Worm (Caenorhabditis elegans) whole organism, young adult: ENCODE data around the gene C14A4.6.
A peak's percentile ranks its signal among the peaks of the same experiment; 100 is the strongest.

Source experiments
- B0035.1 ChIP-seq: sonication (generic microtip); optimal IDR thresholded peaks from 2 replicates; lab custom pipeline; 2016; ENCODE audit warnings: missing genetic modification characterization, mild to moderate bottlenecking, missing compliant biosample characterization, missing genotype, missing genetic modification reagents
- B0261.1 ChIP-seq: sonication (generic microtip); optimal IDR thresholded peaks from 2 replicates; lab custom pipeline; 2016; ENCODE audit warnings: mild to moderate bottlenecking, missing genetic modification characterization, moderate library complexity, missing compliant biosample characterization
- C17E4.6 ChIP-seq: fragments of 200-800 bp; sonication (Bioruptor generic); IDR thresholded peaks from 2 replicates; pipeline ENCODE4 v1.3.6; 2022; ENCODE audit warnings: missing genetic modification reagents, missing genetic modification characterization, missing compliant biosample characterization
- F10E7.11 ChIP-seq: sonication (generic microtip); optimal IDR thresholded peaks from 2 replicates; lab custom pipeline; 2017; ENCODE audit warnings: mild to moderate bottlenecking, missing genetic modification characterization, moderate library complexity, missing compliant biosample characterization
- F39B2.1 ChIP-seq: fragments of 200-800 bp; sonication (Bioruptor generic); IDR thresholded peaks from 2 replicates; pipeline ENCODE4 v1.3.6; 2022; ENCODE audit warnings: missing genetic modification reagents, missing genetic modification characterization, missing compliant biosample characterization
- Y56A3A.18 ChIP-seq: fragments of 200-800 bp; sonication (Bioruptor generic); IDR thresholded peaks from 2 replicates; pipeline ENCODE4 v1.3.6; 2022; ENCODE audit warnings: missing genetic modification reagents, missing genetic modification characterization, missing compliant biosample characterization
- Y95B8A.8 ChIP-seq: fragments of 200-800 bp; sonication (Bioruptor generic); IDR thresholded peaks from 2 replicates; pipeline ENCODE4 v1.3.6; 2022; ENCODE audit warnings: missing genetic modification reagents, missing genetic modification characterization, missing compliant biosample characterization
- aptf-2 ChIP-seq: fragments of 200-800 bp; sonication (Bioruptor generic); conservative IDR thresholded peaks from 2 replicates; pipeline ENCODE4 v1.3.6; 2022; ENCODE audit warnings: missing genetic modification reagents, missing genetic modification characterization, missing compliant biosample characterization
- atf-7 ChIP-seq: sonication (generic microtip); optimal IDR thresholded peaks from 2 replicates; lab custom pipeline; 2017; ENCODE audit warnings: mild to moderate bottlenecking, missing genetic modification characterization, missing compliant biosample characterization
- athp-1 ChIP-seq: sonication (generic microtip); optimal IDR thresholded peaks from 2 replicates; lab custom pipeline; 2017; ENCODE audit warnings: mild to moderate bottlenecking, missing genetic modification characterization, missing compliant biosample characterization
- cebp-1 ChIP-seq, 2 experiments: fragments of 200-800 bp in 1 of 2; sonication (Bioruptor generic) in 1 of 2; sonication (generic microtip) in 1 of 2; IDR thresholded peaks in 1 of 2; optimal IDR thresholded peaks in 1 of 2; 2 replicates each; pipeline versions ENCODE4 v1.3.6 to Lab custom; 2017 to 2022; ENCODE audit warnings: missing compliant biosample characterization in 2 of 2, missing genetic modification characterization in 2 of 2, mild to moderate bottlenecking in 1 of 2, missing genetic modification reagents in 1 of 2, moderate library complexity in 1 of 2
- ceh-27 ChIP-seq: fragments of 200-800 bp; sonication (Bioruptor generic); optimal IDR thresholded peaks from 2 replicates; lab custom pipeline; 2018; ENCODE audit warnings: mild to moderate bottlenecking, missing genetic modification characterization, moderate library complexity, missing compliant biosample characterization
- ceh-91 ChIP-seq: fragments of 200-800 bp; sonication (Bioruptor generic); IDR thresholded peaks from 2 replicates; pipeline ENCODE4 v1.3.6; 2022; ENCODE audit warnings: missing genetic modification reagents, missing genetic modification characterization, missing compliant biosample characterization
- dox-1 ChIP-seq: fragments of 200-800 bp; sonication (Bioruptor generic); IDR thresholded peaks from 2 replicates; pipeline ENCODE4 v1.3.6; 2022; ENCODE audit warnings: missing genetic modification reagents, missing genetic modification characterization, missing compliant biosample characterization
- dpff-1 ChIP-seq: sonication (generic microtip); optimal IDR thresholded peaks from 2 replicates; lab custom pipeline; 2017; ENCODE audit warnings: mild to moderate bottlenecking, missing genetic modification characterization, missing compliant biosample characterization
- egl-18 ChIP-seq: fragments of 200-800 bp; sonication (Bioruptor generic); IDR thresholded peaks from 2 replicates; pipeline ENCODE4 v1.3.6; 2022; ENCODE audit warnings: missing genetic modification reagents, missing genetic modification characterization, missing compliant biosample characterization
- egl-44 ChIP-seq: fragments of 200-800 bp; sonication (Bioruptor generic); IDR thresholded peaks from 2 replicates; pipeline ENCODE4 v1.3.6; 2022; ENCODE audit warnings: missing genetic modification reagents, missing genetic modification characterization, missing compliant biosample characterization
- him-1 ChIP-seq: sonication (generic microtip); optimal IDR thresholded peaks from 2 replicates; lab custom pipeline; 2016; ENCODE audit warnings: missing genotype, missing genetic modification reagents, missing genetic modification characterization, missing compliant biosample characterization
- hmg-20 ChIP-seq: fragments of 200-800 bp; sonication (Bioruptor generic); IDR thresholded peaks from 2 replicates; pipeline ENCODE4 v1.3.6; 2022; ENCODE audit warnings: missing genetic modification reagents, missing genetic modification characterization, missing compliant biosample characterization
- let-526 ChIP-seq: fragments of 200-800 bp; sonication (Bioruptor generic); IDR thresholded peaks from 2 replicates; pipeline ENCODE4 v1.3.6; 2022; ENCODE audit warnings: missing genetic modification reagents, missing genetic modification characterization, missing compliant biosample characterization
- lin-26 ChIP-seq: fragments of 200-800 bp; sonication (Bioruptor generic); IDR thresholded peaks from 2 replicates; pipeline ENCODE4 v1.3.6; 2022; ENCODE audit warnings: missing genetic modification reagents, missing genetic modification characterization, missing compliant biosample characterization
- lin-40 ChIP-seq: sonication (generic microtip); optimal IDR thresholded peaks from 2 replicates; lab custom pipeline; 2016; ENCODE audit warnings: missing genetic modification characterization, mild to moderate bottlenecking, missing compliant biosample characterization, missing genotype, missing genetic modification reagents
- lsy-27 ChIP-seq: sonication (generic microtip); optimal IDR thresholded peaks from 2 replicates; lab custom pipeline; 2017; ENCODE audit warnings: missing genetic modification characterization, mild to moderate bottlenecking, missing compliant biosample characterization, antibody characterized with exemption, missing genotype, borderline replicate concordance; ENCODE audit not compliant: insufficient read depth
- madf-10 ChIP-seq: sonication (generic microtip); optimal IDR thresholded peaks from 2 replicates; lab custom pipeline; 2016; ENCODE audit warnings: mild to moderate bottlenecking, missing genetic modification characterization, missing compliant biosample characterization
- madf-6 ChIP-seq: fragments of 200-800 bp; sonication (Bioruptor generic); IDR thresholded peaks from 2 replicates; pipeline ENCODE4 v1.3.6; 2022; ENCODE audit warnings: missing genetic modification reagents, missing genetic modification characterization, missing compliant biosample characterization
- mcd-1 ChIP-seq: fragments of 200-800 bp; sonication (Bioruptor generic); IDR thresholded peaks from 2 replicates; pipeline ENCODE4 v1.3.6; 2022; ENCODE audit warnings: missing genetic modification reagents, missing genetic modification characterization, missing compliant biosample characterization
- mxl-1 ChIP-seq: sonication (generic microtip); optimal IDR thresholded peaks from 2 replicates; lab custom pipeline; 2016; ENCODE audit warnings: missing genetic modification characterization, missing compliant biosample characterization
- nhr-27 ChIP-seq: fragments of 200-800 bp; sonication (Bioruptor generic); optimal IDR thresholded peaks from 2 replicates; lab custom pipeline; 2018; ENCODE audit warnings: mild to moderate bottlenecking, missing genetic modification characterization, moderate library complexity, missing compliant biosample characterization
- nhr-80 ChIP-seq: sonication (generic microtip); optimal IDR thresholded peaks from 2 replicates; lab custom pipeline; 2016; ENCODE audit warnings: missing genetic modification characterization, missing compliant biosample characterization
- pbrm-1 ChIP-seq: fragments of 200-800 bp; sonication (Bioruptor generic); IDR thresholded peaks from 2 replicates; pipeline ENCODE4 v1.3.6; 2022; ENCODE audit warnings: missing genetic modification reagents, missing genetic modification characterization, missing compliant biosample characterization
- repo-1 ChIP-seq: sonication (generic microtip); optimal IDR thresholded peaks from 2 replicates; lab custom pipeline; 2017; ENCODE audit warnings: mild to moderate bottlenecking, missing genetic modification characterization, missing compliant biosample characterization
- snpc-1.1 ChIP-seq: sonication (generic microtip); optimal IDR thresholded peaks from 2 replicates; lab custom pipeline; 2017; ENCODE audit warnings: missing genetic modification characterization, mild to moderate bottlenecking, missing compliant biosample characterization, antibody characterized with exemption, moderate library complexity, missing genotype, missing genetic modification reagents; ENCODE audit not compliant: insufficient read depth
- snpc-1.3 ChIP-seq: sonication (generic microtip); optimal IDR thresholded peaks from 2 replicates; lab custom pipeline; 2017; ENCODE audit warnings: missing genetic modification characterization, mild to moderate bottlenecking, missing compliant biosample characterization, antibody characterized with exemption, moderate library complexity, missing genotype, missing genetic modification reagents; ENCODE audit not compliant: insufficient read depth
- tbp1 ChIP-seq: fragments of 200-800 bp; sonication (Bioruptor generic); optimal IDR thresholded peaks from 2 replicates; lab custom pipeline; 2018; ENCODE audit warnings: mild to moderate bottlenecking, missing genetic modification characterization, missing compliant biosample characterization
- tlf-1 ChIP-seq: fragments of 200-800 bp; sonication (Bioruptor generic); optimal IDR thresholded peaks from 2 replicates; lab custom pipeline; 2018; ENCODE audit warnings: mild to moderate bottlenecking, missing genetic modification characterization, missing compliant biosample characterization
- unc-130 ChIP-seq: sonication (generic microtip); optimal IDR thresholded peaks from 2 replicates; lab custom pipeline; 2016; ENCODE audit warnings: missing genetic modification reagents, missing genetic modification characterization, missing compliant biosample characterization
- unc-62 ChIP-seq: fragments of 150-350 bp; optimal IDR thresholded peaks from 2 replicates; lab custom pipeline; 2014; ENCODE audit warnings: missing biosample characterization, missing genetic modification reagents, missing genetic modification characterization
- xnd-1 ChIP-seq: sonication (generic microtip); optimal IDR thresholded peaks from 2 replicates; lab custom pipeline; 2016; ENCODE audit warnings: missing genotype, missing genetic modification reagents, missing genetic modification characterization, missing compliant biosample characterization
- zfh-2 ChIP-seq: fragments of 200-800 bp; sonication (Bioruptor generic); conservative IDR thresholded peaks from 2 replicates; pipeline ENCODE4 v1.3.6; 2022; ENCODE audit warnings: missing genetic modification reagents, missing genetic modification characterization, missing compliant biosample characterization
- ztf-18 ChIP-seq: sonication (generic microtip); optimal IDR thresholded peaks from 2 replicates; lab custom pipeline; 2016; ENCODE audit warnings: missing genotype, mild to moderate bottlenecking, missing genetic modification characterization, missing compliant biosample characterization
- ztf-26 ChIP-seq: sonication (generic microtip); optimal IDR thresholded peaks from 2 replicates; lab custom pipeline; 2017; ENCODE audit warnings: missing genetic modification characterization, missing compliant biosample characterization
- ztf-28 ChIP-seq: fragments of 200-800 bp; sonication (Bioruptor generic); IDR thresholded peaks from 2 replicates; pipeline ENCODE4 v1.3.6; 2022; ENCODE audit warnings: missing genetic modification reagents, missing genetic modification characterization, missing compliant biosample characterization
- ztf-6 ChIP-seq: fragments of 200-800 bp; sonication (Bioruptor generic); IDR thresholded peaks from 2 replicates; pipeline ENCODE4 v1.3.6; 2022; ENCODE audit warnings: missing genetic modification reagents, missing genetic modification characterization, missing compliant biosample characterization

C14A4.6 gene

DNA sequence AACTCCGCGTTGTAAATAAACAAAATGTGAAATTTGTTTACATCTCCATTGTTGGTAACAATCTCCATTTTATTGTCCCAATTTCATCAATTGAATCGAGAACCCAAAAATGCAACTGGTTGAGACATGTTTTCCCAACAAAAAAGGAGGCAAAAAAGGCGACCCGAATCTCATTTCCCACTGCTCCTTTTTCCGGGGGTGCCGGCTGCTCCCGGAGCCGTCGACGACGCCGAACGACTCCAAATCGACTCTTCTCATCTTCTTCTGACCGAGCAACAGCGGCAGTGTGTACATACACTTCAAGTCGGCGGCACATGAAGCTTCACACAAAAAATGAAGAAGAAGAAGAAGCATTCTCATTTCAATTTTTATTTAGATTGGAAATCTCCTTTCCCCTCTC is 28.1 kb downstream of the C14A4.6 start:
- TF ChIP-seq zfh-2 (GFP tag; lab: Robert Waterston, UW), result peak; percentile 59
- no peak for TF ChIP-seq him-1 (tag; lab: Kevin White, UChicago)

DNA sequence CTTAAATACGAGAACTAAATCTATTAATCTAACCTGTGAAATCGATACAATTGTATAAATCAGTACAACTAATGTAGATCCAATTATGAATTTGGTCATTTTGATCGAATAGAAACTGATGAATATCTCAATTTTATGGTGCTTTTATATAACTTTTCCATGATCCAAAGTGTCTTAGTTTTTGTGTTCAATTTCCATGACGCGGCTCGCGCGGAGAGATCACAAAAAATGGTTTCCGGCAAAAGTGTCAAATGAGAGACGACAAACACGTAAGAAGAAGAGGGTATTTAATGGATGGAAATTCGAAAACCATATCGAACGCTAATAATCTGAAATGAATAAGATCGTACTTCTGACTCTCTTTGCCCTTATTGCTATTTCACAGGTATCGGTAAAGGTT is 30.0 kb downstream of the C14A4.6 start, which contains the start of the genes C06A1.6 and C06A1.7:
C06A1.6 (minus strand) TSS at position 101 of the 400 bp plus-strand sequence.
C06A1.7 (plus strand) TSS at position 314 of the 400 bp plus-strand sequence.
- no peak for TF ChIP-seq dpff-1
- TF ChIP-seq lin-40 (tag; lab: Kevin White, UChicago), result no peak
- TF ChIP-seq egl-18 (GFP tag; lab: Robert Waterston, UW), result no peak
- TF ChIP-seq athp-1 (tag; lab: Kevin White, UChicago), result no peak
- no peak for TF ChIP-seq madf-6 (GFP tag; lab: Robert Waterston, UW)
- TF ChIP-seq aptf-2 (GFP tag; lab: Robert Waterston, UW), result no peak
- TF ChIP-seq C17E4.6 (GFP tag; lab: Robert Waterston, UW), result no peak
- TF ChIP-seq hmg-20, result no peak
- no peak for TF ChIP-seq lin-26 (GFP tag; lab: Robert Waterston, UW)
- TF ChIP-seq ztf-18 (tag; lab: Kevin White, UChicago), result no peak
- TF ChIP-seq unc-62 (GFP tag; lab: Kevin White, UChicago), result no peak
- TF ChIP-seq Y95B8A.8 (GFP tag; lab: Robert Waterston, UW), result no peak
- TF ChIP-seq unc-130 (GFP tag; lab: Kevin White, UChicago), result no peak

DNA sequence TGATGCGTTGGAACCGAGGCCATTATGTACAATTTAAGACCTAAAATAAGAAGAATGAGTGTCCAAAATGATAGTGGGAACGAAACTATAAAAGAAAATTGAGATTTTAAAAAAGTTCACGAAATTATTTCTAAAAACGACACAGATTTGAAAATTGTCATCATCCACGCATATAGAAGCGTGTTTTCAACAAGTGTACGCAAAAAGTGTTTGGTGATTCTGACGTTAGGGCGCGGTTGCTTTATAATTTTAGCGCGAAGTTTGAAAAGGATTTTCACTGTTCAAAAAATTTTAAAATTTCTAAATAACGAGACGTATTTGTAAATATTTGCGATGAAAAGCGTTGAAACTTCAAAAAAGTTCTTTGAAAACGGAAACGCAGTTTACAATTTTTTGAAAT is 31.2 kb downstream of the C14A4.6 start, which contains the start of gene cdc-48.1:
cdc-48.1 (minus strand) TSS at position 40 of the 400 bp plus-strand sequence.
- peak; percentile 83 for TF ChIP-seq tbp1 (GFP tag; lab: Kevin White, UChicago)
- TF ChIP-seq mcd-1 (GFP tag; lab: Robert Waterston, UW), result peak; percentile 100
- TF ChIP-seq egl-44, result peak; percentile 98
- TF ChIP-seq nhr-27 (tag; lab: Kevin White, UChicago), result peak; percentile 85
- peak; percentile 99 for TF ChIP-seq lin-40 (tag; lab: Kevin White, UChicago)
- peak; percentile 100 for TF ChIP-seq pbrm-1 (GFP tag; lab: Robert Waterston, UW)
- TF ChIP-seq Y56A3A.18 (GFP tag; lab: Robert Waterston, UW), result peak; percentile 97
- peak; percentile 98 for TF ChIP-seq nhr-80
- peak; percentile 100 for TF ChIP-seq athp-1 (tag; lab: Kevin White, UChicago)
- peak; percentile 99 for TF ChIP-seq atf-7 (tag; lab: Kevin White, UChicago)
- peak; percentile 99 for TF ChIP-seq ztf-26
- TF ChIP-seq ceh-91, result peak; percentile 99
- TF ChIP-seq ceh-27 (GFP tag; lab: Kevin White, UChicago), result peak; percentile 100
- TF ChIP-seq B0261.1 (tag; lab: Kevin White, UChicago), result peak; percentile 48
- peak; percentile 95 for TF ChIP-seq B0035.1 (tag; lab: Kevin White, UChicago)
- TF ChIP-seq snpc-1.3 (tag; lab: Kevin White, UChicago), result peak; percentile 98
- TF ChIP-seq ztf-28, result peak; percentile 97
- peak; percentile 94 for TF ChIP-seq cebp-1 (GFP tag; IDR thresholded peaks at IDR 0.05; lab: Robert Waterston, UW)
- TF ChIP-seq cebp-1 (tag; optimal IDR thresholded peaks at IDR 0.05; lab: Kevin White, UChicago), result peak; percentile 98
- TF ChIP-seq ztf-18 (tag; lab: Kevin White, UChicago), result peak; percentile 89
- peak; percentile 100 for TF ChIP-seq dox-1 (GFP tag; lab: Robert Waterston, UW)
- no peak for TF ChIP-seq mxl-1 (tag; lab: Kevin White, UChicago)
- TF ChIP-seq zfh-2 (GFP tag; lab: Robert Waterston, UW), result no peak
- peak; percentile 94 for TF ChIP-seq F39B2.1 (GFP tag; lab: Robert Waterston, UW)
- peak; percentile 98 for TF ChIP-seq let-526 (GFP tag; lab: Robert Waterston, UW)
- peak; percentile 98 for TF ChIP-seq repo-1 (tag; lab: Kevin White, UChicago)
- TF ChIP-seq lsy-27 (tag; lab: Kevin White, UChicago), result peak; percentile 70
- TF ChIP-seq ztf-6 (GFP tag; lab: Robert Waterston, UW), result peak; percentile 99
- TF ChIP-seq snpc-1.1 (tag; lab: Kevin White, UChicago), result peak; percentile 87
- peak; percentile 99 for TF ChIP-seq egl-18 (GFP tag; lab: Robert Waterston, UW)
- peak; percentile 87 for TF ChIP-seq F10E7.11
- peak; percentile 87 for TF ChIP-seq xnd-1 (tag; lab: Kevin White, UChicago)
- TF ChIP-seq tlf-1 (GFP tag; lab: Kevin White, UChicago), result peak; percentile 100
- peak; percentile 97 for TF ChIP-seq madf-10 (tag; lab: Kevin White, UChicago)
